Worm (Caenorhabditis elegans) whole organism, L4/young adult: ENCODE measurements around the gene mboa-3.

Source experiments
- W03F9.2 ChIP-seq: fragments of 150-350 bp; optimal IDR thresholded peaks from 2 replicates; lab custom pipeline; 2014; ENCODE audit warnings: missing biosample characterization, missing genetic modification characterization
- dao-5 ChIP-seq: sonication (generic microtip); optimal IDR thresholded peaks from 2 replicates; lab custom pipeline; 2016; ENCODE audit warnings: missing genotype, missing genetic modification characterization, moderate library complexity, missing compliant biosample characterization
- him-1 ChIP-seq: sonication (generic microtip); optimal IDR thresholded peaks from 2 replicates; lab custom pipeline; 2016; ENCODE audit warnings: missing genotype, missing genetic modification reagents, missing genetic modification characterization, missing compliant biosample characterization

DNA sequence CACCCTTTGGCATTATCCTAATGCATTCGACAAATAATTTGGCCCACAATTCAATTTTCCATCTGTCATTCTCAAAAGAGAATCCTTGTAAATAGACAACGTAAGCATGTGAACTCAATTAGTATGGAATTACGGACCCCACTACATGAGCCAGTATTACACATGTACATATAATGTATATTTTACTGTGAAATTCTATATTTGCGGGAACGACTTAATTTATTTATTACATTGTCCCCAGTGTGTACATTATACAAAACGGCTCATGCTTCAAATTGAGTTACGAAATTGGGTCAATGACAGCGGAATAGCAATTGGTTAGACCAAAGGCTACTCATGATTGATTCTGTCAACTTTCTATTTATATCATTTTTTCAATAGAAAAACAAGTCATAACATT is 3.1 kb downstream of the mboa-3 start:
- TF ChIP-seq him-1 (tag; lab: Kevin White, UChicago): no peak
- TF ChIP-seq W03F9.2: no peak
- no peak for TF ChIP-seq dao-5 (tag; lab: Kevin White, UChicago)
